Fruit fly (Drosophila melanogaster) whole organism, adult: ENCODE data around the gene CG32817.
A peak's percentile ranks its signal among the peaks of the same experiment; 100 is the strongest.

Source experiments
- CG11617 ChIP-seq: fragments of 200-800 bp; sonication (Bioruptor generic); optimal IDR thresholded peaks from 2 replicates; lab custom pipeline; 2017; ENCODE audit warnings: mild to moderate bottlenecking, missing biosample characterization, missing genetic modification reagents, missing genetic modification characterization
- CG12768 ChIP-seq: fragments of 200-800 bp; sonication (Bioruptor generic); optimal IDR thresholded peaks from 2 replicates; lab custom pipeline; 2017; ENCODE audit warnings: missing biosample characterization, missing genetic modification characterization, mild to moderate bottlenecking, moderate library complexity, missing genetic modification reagents
- CG14711 ChIP-seq: fragments of 200-800 bp; sonication (Bioruptor generic); optimal IDR thresholded peaks from 2 replicates; lab custom pipeline; 2018; ENCODE audit warnings: missing biosample characterization, mild to moderate bottlenecking, missing genetic modification characterization, moderate library complexity
- CG1620 ChIP-seq: fragments of 200-800 bp; sonication (Bioruptor generic); optimal IDR thresholded peaks from 2 replicates; lab custom pipeline; 2016; ENCODE audit warnings: missing biosample characterization, missing genetic modification characterization
- CG33017 ChIP-seq: fragments of 200-800 bp; sonication (Bioruptor generic); optimal IDR thresholded peaks from 2 replicates; lab custom pipeline; 2018; ENCODE audit warnings: missing biosample characterization, mild to moderate bottlenecking, missing genetic modification characterization, moderate library complexity
- CG5204 ChIP-seq: fragments of 200-800 bp; sonication (Bioruptor generic); optimal IDR thresholded peaks from 2 replicates; lab custom pipeline; 2016; ENCODE audit warnings: missing biosample characterization, missing genetic modification characterization
- CG7045 ChIP-seq: fragments of 200-800 bp; sonication (Bioruptor generic); optimal IDR thresholded peaks from 2 replicates; lab custom pipeline; 2017; ENCODE audit warnings: missing biosample characterization, mild to moderate bottlenecking, missing genetic modification characterization
- CG7101 ChIP-seq: fragments of 200-800 bp; sonication (Bioruptor generic); optimal IDR thresholded peaks from 2 replicates; lab custom pipeline; 2018; ENCODE audit warnings: missing biosample characterization, mild to moderate bottlenecking, missing genetic modification characterization, moderate library complexity
- Clk ChIP-seq: fragments of 200-800 bp; sonication (Bioruptor generic); optimal IDR thresholded peaks from 2 replicates; lab custom pipeline; 2017; ENCODE audit warnings: missing biosample characterization, missing genetic modification characterization
- Crg-1 ChIP-seq: fragments of 200-800 bp; sonication (Bioruptor generic); optimal IDR thresholded peaks from 2 replicates; lab custom pipeline; 2016; ENCODE audit warnings: missing biosample characterization, missing genetic modification characterization
- Hr96 ChIP-seq: fragments of 200-800 bp; sonication (Bioruptor generic); optimal IDR thresholded peaks from 2 replicates; lab custom pipeline; 2016; ENCODE audit warnings: missing biosample characterization, missing genetic modification characterization
- Mnt ChIP-seq: fragments of 200-800 bp; sonication (Bioruptor generic); optimal IDR thresholded peaks from 2 replicates; lab custom pipeline; 2016; ENCODE audit warnings: missing biosample characterization, mild to moderate bottlenecking, missing genetic modification characterization
- bab1 ChIP-seq: fragments of 200-800 bp; sonication (Bioruptor generic); optimal IDR thresholded peaks from 3 replicates; lab custom pipeline; 2019; ENCODE audit warnings: missing biosample characterization, mild to moderate bottlenecking, missing genetic modification characterization, moderate library complexity
- cic ChIP-seq: fragments of 200-800 bp; sonication (Bioruptor generic); optimal IDR thresholded peaks from 2 replicates; lab custom pipeline; 2017; ENCODE audit warnings: missing biosample characterization, mild to moderate bottlenecking, missing genetic modification characterization, moderate library complexity
- cnc ChIP-seq, 2 experiments: fragments of >200 bp; optimal IDR thresholded peaks; 2 replicates each; lab custom pipeline; 2017
- kay ChIP-seq: fragments of 200-800 bp; sonication (Bioruptor generic); peaks from one replicate; lab custom pipeline; 2016; ENCODE audit warnings: missing biosample characterization, missing genetic modification characterization, borderline replicate concordance
- ovo ChIP-seq: fragments of 200-800 bp; sonication (Bioruptor generic); optimal IDR thresholded peaks from 2 replicates; lab custom pipeline; 2016; ENCODE audit warnings: missing biosample characterization, missing genetic modification characterization
- pad ChIP-seq: fragments of 200-800 bp; sonication (Bioruptor generic); optimal IDR thresholded peaks from 3 replicates; lab custom pipeline; 2017; ENCODE audit warnings: missing biosample characterization, missing genetic modification characterization, mild to moderate bottlenecking, moderate library complexity, missing genetic modification reagents
- tj ChIP-seq: fragments of 200-800 bp; sonication (Bioruptor generic); optimal IDR thresholded peaks from 3 replicates; lab custom pipeline; 2017; ENCODE audit warnings: missing biosample characterization, mild to moderate bottlenecking, missing genetic modification characterization, moderate library complexity
- toe ChIP-seq: fragments of 200-800 bp; sonication (Bioruptor generic); optimal IDR thresholded peaks from 2 replicates; lab custom pipeline; 2016; ENCODE audit warnings: missing biosample characterization, missing genetic modification characterization

Gene CG32817

DNA sequence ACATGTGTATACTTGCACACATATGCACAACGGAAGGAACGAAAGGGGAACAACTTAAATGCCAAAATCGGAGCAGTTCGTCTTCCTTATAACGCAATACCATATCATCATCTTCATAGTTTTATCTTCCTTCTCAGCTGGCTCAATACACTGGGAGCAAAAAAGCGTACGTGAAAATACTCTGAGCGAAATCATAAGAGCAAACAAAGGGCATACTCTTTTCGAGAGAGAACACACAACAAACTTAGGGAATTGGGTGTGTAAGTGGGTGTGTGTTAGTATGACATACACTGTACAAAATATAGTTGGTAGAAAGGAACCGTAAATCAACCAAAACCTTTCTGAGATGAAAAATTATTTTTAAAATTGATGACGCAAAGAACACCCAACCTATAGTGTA is 33.7 kb downstream of the CG32817 start:
- TF ChIP-seq CG11617 (GFP tag; lab: Kevin White, UChicago): no peak
- no peak for TF ChIP-seq ovo (GFP tag; lab: Kevin White, UChicago)
- no peak for TF ChIP-seq Clk (GFP tag; lab: Kevin White, UChicago)
- no peak for TF ChIP-seq CG7045 (GFP tag; lab: Kevin White, UChicago)
- no peak for TF ChIP-seq cnc (optimal IDR thresholded peaks at IDR 0.05; lab: Kevin White, UChicago)
- TF ChIP-seq tj (GFP tag; lab: Kevin White, UChicago): no peak
- TF ChIP-seq CG5204 (GFP tag; lab: Kevin White, UChicago): no peak

- no peak for TF ChIP-seq CG11617 (GFP tag; lab: Kevin White, UChicago)
- no peak for TF ChIP-seq tj (GFP tag; lab: Kevin White, UChicago)
- TF ChIP-seq ovo (GFP tag; lab: Kevin White, UChicago): no peak
- no peak for TF ChIP-seq CG33017 (tag; lab: Kevin White, UChicago)
- TF ChIP-seq CG7101 (tag; lab: Kevin White, UChicago): no peak
- no peak for TF ChIP-seq toe (GFP tag; lab: Kevin White, UChicago)
- no peak for TF ChIP-seq pad
- no peak for TF ChIP-seq CG12768 (GFP tag; lab: Kevin White, UChicago)
- TF ChIP-seq cic (GFP tag; lab: Kevin White, UChicago): no peak
- no peak for TF ChIP-seq kay
- TF ChIP-seq Hr96 (GFP tag; lab: Kevin White, UChicago): no peak
- no peak for TF ChIP-seq bab1 (GFP tag; lab: Kevin White, UChicago)
- TF ChIP-seq Crg-1 (GFP tag; lab: Kevin White, UChicago): no peak
These were observed 36.8 kb downstream of the CG32817 start for dm6 chrX:515676-516075.

- TF ChIP-seq Clk (GFP tag; lab: Kevin White, UChicago): no peak
These were observed 40.0 kb downstream of the CG32817 start for dm6 chrX:518858-519257.

- no peak for TF ChIP-seq CG14711 (tag; lab: Kevin White, UChicago)
These were observed 41.5 kb downstream of the CG32817 start for dm6 chrX:520215-520861.

DNA sequence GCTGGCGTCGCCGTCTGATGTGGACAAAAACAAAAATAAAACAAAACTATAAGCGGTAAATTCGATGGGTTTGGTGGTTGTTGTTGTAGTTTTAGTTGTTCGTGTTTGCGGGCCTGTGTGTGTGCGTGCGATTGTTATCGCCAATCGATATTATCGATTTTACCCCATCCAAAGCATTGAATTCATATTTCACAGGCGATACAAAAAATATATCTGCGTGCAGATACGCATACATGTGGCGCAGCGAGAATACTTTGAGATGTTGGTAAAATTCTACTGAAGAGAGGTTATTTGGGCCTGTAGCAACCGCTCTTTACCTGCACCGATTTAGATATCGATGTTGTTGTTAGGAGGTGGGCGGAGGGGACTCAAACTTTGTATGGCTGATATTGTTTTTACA is 42.8 kb downstream of the CG32817 start:
- TF ChIP-seq kay (no peak), Hr96 (GFP tag; lab: Kevin White, UChicago) (no peak), bab1 (GFP tag; lab: Kevin White, UChicago) (no peak), tj (GFP tag; lab: Kevin White, UChicago) (no peak), ovo (GFP tag; lab: Kevin White, UChicago) (no peak), CG1620 (GFP tag; lab: Kevin White, UChicago) (no peak)

DNA sequence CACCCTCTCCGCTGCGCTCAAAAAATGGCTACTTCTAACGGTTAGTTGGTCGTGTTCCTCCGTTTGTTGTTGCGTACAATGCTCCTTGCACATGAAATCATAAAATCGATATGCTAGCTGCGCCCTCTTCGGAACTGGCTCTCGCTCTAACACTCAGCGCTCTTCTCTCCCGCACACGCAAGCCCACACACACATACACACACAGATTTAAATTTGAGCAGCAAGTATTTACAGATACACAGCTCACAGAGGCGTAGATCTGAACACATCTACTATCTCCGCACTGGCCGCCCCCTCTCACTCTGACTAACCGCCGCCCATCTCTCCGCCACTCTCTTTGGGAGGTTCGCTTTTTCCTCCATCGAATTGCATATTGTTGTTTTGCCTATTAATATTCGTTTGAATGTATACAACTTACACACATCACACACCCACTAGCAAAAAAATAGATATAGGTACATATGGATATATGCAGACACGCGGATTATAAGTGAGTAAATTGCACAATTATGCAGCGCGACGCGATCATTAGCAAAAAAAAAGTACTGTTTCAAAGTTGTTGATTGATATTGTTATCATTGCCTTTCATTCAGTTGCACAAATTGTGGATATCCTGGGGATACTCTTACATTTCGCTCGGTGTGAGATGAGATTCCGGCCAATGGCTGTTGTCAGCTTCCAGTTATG is 43.6 kb downstream of the CG32817 start:
- TF ChIP-seq Hr96 (GFP tag; lab: Kevin White, UChicago) (peak; percentile 95), tj (GFP tag; lab: Kevin White, UChicago) (peak; percentile 69), cic (GFP tag; lab: Kevin White, UChicago) (peak; percentile 76), Clk (GFP tag; lab: Kevin White, UChicago) (peak; percentile 48), kay (peak; percentile 88), CG5204 (GFP tag; lab: Kevin White, UChicago) (peak; percentile 90), cnc (optimal IDR thresholded peaks at IDR 0.05; lab: Kevin White, UChicago) (no peak), pad (peak; percentile 78), bab1 (GFP tag; lab: Kevin White, UChicago) (peak; percentile 81), CG33017 (tag; lab: Kevin White, UChicago) (peak; percentile 83), ovo (GFP tag; lab: Kevin White, UChicago) (peak; percentile 83), CG12768 (GFP tag; lab: Kevin White, UChicago) (peak; percentile 81), toe (GFP tag; lab: Kevin White, UChicago) (peak; percentile 83), CG7101 (tag; lab: Kevin White, UChicago) (peak; percentile 92), CG14711 (tag; lab: Kevin White, UChicago) (peak; percentile 84), CG11617 (GFP tag; lab: Kevin White, UChicago) (peak; percentile 74), Crg-1 (GFP tag; lab: Kevin White, UChicago) (peak; percentile 61), CG7045 (GFP tag; lab: Kevin White, UChicago) (peak; percentile 79), Mnt (peak; percentile 90), CG1620 (GFP tag; lab: Kevin White, UChicago) (peak; percentile 93)
